Fruit fly (Drosophila melanogaster): ENCODE data around the gene caps.

Gene caps

DNA sequence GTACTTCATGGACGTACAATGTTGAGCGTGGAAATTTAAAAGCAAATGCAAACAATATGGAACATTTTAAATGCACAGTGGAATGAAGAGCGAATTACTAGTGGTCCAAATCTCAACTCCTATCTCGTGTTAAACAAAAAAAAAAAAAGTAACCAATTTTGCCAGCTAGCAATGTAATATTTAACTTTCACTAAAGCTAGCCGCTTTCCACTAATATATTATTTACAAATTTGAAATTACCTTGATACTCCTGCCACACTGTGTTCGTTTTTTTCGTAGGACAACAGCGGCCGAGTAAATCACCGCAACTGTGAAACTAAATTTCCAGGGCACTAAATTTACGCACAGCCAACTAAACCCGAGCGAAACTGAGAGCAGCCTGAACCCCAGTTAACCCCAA is 39.4 kb downstream of the caps start:
- TF ChIP-seq CG8301 (tag; optimal IDR thresholded peaks at IDR 0.05) (no peak), Pif1A (GFP tag; optimal IDR thresholded peaks at IDR 0.05) (peak; percentile 24), CG8159 (tag; optimal IDR thresholded peaks at IDR 0.05) (peak; percentile 27), Ets98B (GFP tag; IDR thresholded peaks at IDR 0.05) (no peak), CG9948 (tag; optimal IDR thresholded peaks at IDR 0.05) (peak; percentile 10), CG10348 (GFP tag; IDR thresholded peaks at IDR 0.05) (no peak), rn (GFP tag; IDR thresholded peaks at IDR 0.05) (no peak), EcR (GFP tag; optimal IDR thresholded peaks at IDR 0.05) (no peak), CG17806 (tag; optimal IDR thresholded peaks at IDR 0.05) (peak; percentile 10), CG14655 (GFP tag; optimal IDR thresholded peaks at IDR 0.05) (no peak), CG34367 (tag; optimal IDR thresholded peaks at IDR 0.05) (no peak)

DNA sequence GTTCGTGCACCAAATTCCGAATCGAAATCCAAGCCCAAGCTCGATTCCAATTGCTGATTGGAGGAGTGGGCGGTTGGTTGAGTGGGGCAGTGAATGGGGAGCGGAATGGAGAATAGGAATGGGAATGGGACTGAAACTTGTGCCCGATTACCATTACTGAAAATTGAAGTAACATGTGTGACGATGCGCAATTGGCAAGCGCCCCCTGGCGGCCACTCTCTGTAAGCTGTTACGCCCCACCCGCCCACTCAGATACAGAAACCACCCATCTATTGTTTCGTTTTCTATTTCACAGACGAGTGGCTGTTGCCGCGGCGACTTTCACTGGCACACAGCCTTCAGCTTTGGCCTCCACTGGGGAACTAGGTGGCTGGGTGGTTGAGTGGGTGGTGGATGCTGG is 42.8 kb downstream of the caps start:
- TF ChIP-seq D1 (tag; optimal IDR thresholded peaks at IDR 0.05) = no peak
- TF ChIP-seq Pif1B (GFP tag; optimal IDR thresholded peaks at IDR 0.05) = no peak
- TF ChIP-seq CG10348 (GFP tag; IDR thresholded peaks at IDR 0.05) = no peak

DNA sequence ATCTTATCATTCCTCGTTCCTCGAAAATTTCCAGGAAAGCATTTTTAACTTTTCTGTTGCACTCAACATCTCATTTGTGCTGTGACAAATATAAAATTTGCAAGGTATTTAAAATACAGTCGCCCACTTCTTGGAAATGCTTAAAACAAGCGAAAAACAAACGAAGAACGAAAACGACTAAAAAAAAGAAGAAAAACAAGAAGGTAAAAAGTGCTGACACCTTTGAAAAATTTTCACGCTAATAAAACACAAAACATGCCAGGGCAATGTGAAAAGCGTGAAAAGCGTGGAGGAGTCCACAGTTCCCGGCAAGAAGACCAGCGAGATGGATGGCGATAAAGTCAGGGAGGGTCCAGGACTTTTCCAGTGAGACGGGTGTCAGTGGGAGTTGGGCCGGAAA is 53.5 kb downstream of the caps start:
- TF ChIP-seq CG8301 (tag; optimal IDR thresholded peaks at IDR 0.05) = no peak
- TF ChIP-seq CG12605 (GFP tag; IDR thresholded peaks at IDR 0.05) = no peak
- TF ChIP-seq rn (GFP tag; IDR thresholded peaks at IDR 0.05) = no peak

DNA sequence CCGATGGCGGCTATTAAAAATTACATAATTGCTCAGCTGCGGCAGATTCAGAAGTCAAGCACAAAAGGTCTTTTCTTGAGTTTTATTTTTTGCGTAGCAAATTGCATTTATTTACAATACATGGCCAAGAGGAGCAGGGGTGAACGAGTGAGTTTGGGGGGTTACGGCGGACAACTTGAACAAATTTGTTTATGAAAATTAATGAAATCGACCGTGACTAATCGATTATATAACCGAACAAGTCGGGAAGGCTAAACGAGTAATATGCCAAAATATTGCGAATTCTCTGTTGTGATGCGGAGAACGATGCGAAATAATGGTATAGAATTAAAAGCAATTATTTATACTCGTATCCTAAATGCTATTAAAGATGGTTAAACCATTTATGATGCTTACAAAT is 55.8 kb downstream of the caps start:
- TF ChIP-seq CG13204 (GFP tag; optimal IDR thresholded peaks at IDR 0.05) = no peak
- TF ChIP-seq Pif1A (GFP tag; optimal IDR thresholded peaks at IDR 0.05) = no peak
- TF ChIP-seq CG12605 (GFP tag; IDR thresholded peaks at IDR 0.05) = no peak
- no peak for TF ChIP-seq CG34367 (tag; optimal IDR thresholded peaks at IDR 0.05)
- no peak for TF ChIP-seq CG9948 (tag; optimal IDR thresholded peaks at IDR 0.05)
- no peak for TF ChIP-seq rn (GFP tag; IDR thresholded peaks at IDR 0.05)
- no peak for TF ChIP-seq CG14655 (GFP tag; optimal IDR thresholded peaks at IDR 0.05)
- no peak for TF ChIP-seq D1 (tag; optimal IDR thresholded peaks at IDR 0.05)
- no peak for TF ChIP-seq EcR (GFP tag; optimal IDR thresholded peaks at IDR 0.05)
- no peak for TF ChIP-seq Ets98B (GFP tag; IDR thresholded peaks at IDR 0.05)
- no peak for TF ChIP-seq gl (tag; optimal IDR thresholded peaks at IDR 0.05)

DNA sequence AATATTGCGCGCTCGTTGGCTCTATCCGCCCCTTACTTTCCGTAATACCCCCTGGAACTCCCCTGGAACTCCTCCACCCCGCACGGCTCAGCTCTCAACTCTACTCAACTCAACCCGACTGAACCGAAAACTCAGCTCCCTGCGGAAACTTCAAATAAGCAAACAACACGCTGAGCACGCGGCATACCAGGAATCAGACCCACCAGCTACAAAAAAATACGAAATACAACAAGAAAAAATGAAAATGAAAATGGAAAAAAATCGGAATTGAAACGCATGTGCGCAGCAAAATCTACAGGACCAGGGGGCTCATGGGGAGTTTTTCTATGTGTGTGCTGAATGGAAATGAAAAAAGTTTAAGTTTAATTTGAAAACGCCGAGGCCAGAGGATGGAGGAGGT is 58.1 kb downstream of the caps start:
- TF ChIP-seq D1 (tag; optimal IDR thresholded peaks at IDR 0.05) (no peak), rn (GFP tag; IDR thresholded peaks at IDR 0.05) (no peak), EcR (GFP tag; optimal IDR thresholded peaks at IDR 0.05) (no peak), CG12605 (GFP tag; IDR thresholded peaks at IDR 0.05) (no peak), Pif1B (GFP tag; optimal IDR thresholded peaks at IDR 0.05) (no peak), CG4496 (GFP tag; IDR thresholded peaks at IDR 0.05) (no peak), CG13204 (GFP tag; optimal IDR thresholded peaks at IDR 0.05) (no peak), Pif1A (GFP tag; optimal IDR thresholded peaks at IDR 0.05) (no peak), CG10348 (GFP tag; IDR thresholded peaks at IDR 0.05) (no peak), gl (tag; optimal IDR thresholded peaks at IDR 0.05) (no peak), fd96Ca (GFP tag; IDR thresholded peaks at IDR 0.05) (no peak), CG14655 (GFP tag; optimal IDR thresholded peaks at IDR 0.05) (no peak), CG34367 (tag; optimal IDR thresholded peaks at IDR 0.05) (no peak), Ets98B (GFP tag; IDR thresholded peaks at IDR 0.05) (no peak), Snoo (tag; optimal IDR thresholded peaks at IDR 0.05) (no peak), CG17806 (tag; optimal IDR thresholded peaks at IDR 0.05) (no peak), CG32121 (GFP tag; IDR thresholded peaks at IDR 0.05) (no peak), CG15710 (tag; optimal IDR thresholded peaks at IDR 0.05) (no peak), CG8159 (tag; optimal IDR thresholded peaks at IDR 0.05) (no peak), CG9948 (tag; optimal IDR thresholded peaks at IDR 0.05) (no peak)

DNA sequence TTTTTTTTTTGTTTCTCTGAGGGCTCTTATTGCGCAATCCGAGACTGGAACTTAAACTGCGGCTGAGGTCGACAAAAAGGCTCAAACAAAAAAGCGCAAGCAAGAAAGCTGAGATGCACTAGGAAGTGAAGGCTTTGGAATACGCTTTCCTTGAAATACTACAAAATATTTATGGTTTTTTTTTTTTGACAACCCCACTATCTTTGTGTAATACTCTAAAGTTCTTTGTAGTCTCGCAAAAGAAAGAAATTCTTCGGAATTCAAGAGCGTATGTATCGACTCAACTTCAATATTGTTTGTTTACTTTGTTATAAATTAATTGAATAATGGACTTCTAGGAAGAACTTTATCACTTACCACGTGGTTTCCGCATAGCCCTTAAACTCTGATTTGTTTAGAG is 59.7 kb downstream of the caps start:
- TF ChIP-seq Ets98B (GFP tag; IDR thresholded peaks at IDR 0.05) (no peak), CG8159 (tag; optimal IDR thresholded peaks at IDR 0.05) (peak; percentile 3), CG14655 (GFP tag; optimal IDR thresholded peaks at IDR 0.05) (peak; percentile 18), EcR (GFP tag; optimal IDR thresholded peaks at IDR 0.05) (peak; percentile 61), gl (tag; optimal IDR thresholded peaks at IDR 0.05) (no peak), CG34367 (tag; optimal IDR thresholded peaks at IDR 0.05) (peak; percentile 36), Pif1A (GFP tag; optimal IDR thresholded peaks at IDR 0.05) (no peak), CG10348 (GFP tag; IDR thresholded peaks at IDR 0.05) (no peak), CG9948 (tag; optimal IDR thresholded peaks at IDR 0.05) (peak; percentile 56), CG12605 (GFP tag; IDR thresholded peaks at IDR 0.05) (no peak), CG13204 (GFP tag; optimal IDR thresholded peaks at IDR 0.05) (no peak), CG17806 (tag; optimal IDR thresholded peaks at IDR 0.05) (peak; percentile 38), CG15710 (tag; optimal IDR thresholded peaks at IDR 0.05) (peak; percentile 68), Pif1B (GFP tag; optimal IDR thresholded peaks at IDR 0.05) (peak; percentile 42)

DNA sequence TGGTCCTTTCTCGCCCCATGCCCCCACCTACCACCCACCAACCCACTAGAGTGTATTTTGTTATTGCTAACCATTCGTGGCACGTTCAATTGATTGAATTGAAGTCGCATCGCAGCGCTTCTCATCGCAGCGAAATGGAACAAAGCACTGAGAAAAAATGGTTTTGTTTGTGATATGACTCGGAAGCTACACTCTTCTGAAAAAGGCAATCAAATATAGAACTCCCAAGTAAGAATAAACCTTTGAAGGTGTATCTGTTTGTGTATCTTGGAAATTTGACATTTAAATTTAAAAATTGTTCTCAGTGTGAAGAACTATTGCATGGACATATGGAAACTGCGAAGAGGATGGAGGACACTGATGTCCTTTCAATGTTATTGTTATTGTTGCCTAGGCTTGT is 67.2 kb downstream of the caps start:
- TF ChIP-seq CG32121 (GFP tag; IDR thresholded peaks at IDR 0.05) = no peak
- no peak for TF ChIP-seq Pif1B (GFP tag; optimal IDR thresholded peaks at IDR 0.05)
- no peak for TF ChIP-seq EcR (GFP tag; optimal IDR thresholded peaks at IDR 0.05)
- no peak for TF ChIP-seq CG9948 (tag; optimal IDR thresholded peaks at IDR 0.05)
- TF ChIP-seq CG17806 (tag; optimal IDR thresholded peaks at IDR 0.05) = no peak
- TF ChIP-seq D1 (tag; optimal IDR thresholded peaks at IDR 0.05) = no peak
- TF ChIP-seq CG4496 (GFP tag; IDR thresholded peaks at IDR 0.05) = no peak
- TF ChIP-seq gl (tag; optimal IDR thresholded peaks at IDR 0.05) = no peak
- no peak for TF ChIP-seq CG12605 (GFP tag; IDR thresholded peaks at IDR 0.05)
- no peak for TF ChIP-seq CG8301 (tag; optimal IDR thresholded peaks at IDR 0.05)
- TF ChIP-seq Pif1A (GFP tag; optimal IDR thresholded peaks at IDR 0.05) = no peak
- no peak for TF ChIP-seq rn (GFP tag; IDR thresholded peaks at IDR 0.05)
- TF ChIP-seq CG15710 (tag; optimal IDR thresholded peaks at IDR 0.05) = no peak
